Worm (Caenorhabditis elegans) whole organism, mixed stage, embryonic: ENCODE results near the gene F13H8.8.

Experiments
- M03D4.4 ChIP-seq: sonication (generic microtip); optimal IDR thresholded peaks from 2 replicates; lab custom pipeline; 2017; ENCODE audit warnings: mild to moderate bottlenecking, missing genetic modification characterization, missing compliant biosample characterization
- ceh-43 ChIP-seq: fragments of 200-800 bp; sonication (Bioruptor generic); optimal IDR thresholded peaks from 2 replicates; lab custom pipeline; 2018; ENCODE audit warnings: mild to moderate bottlenecking, missing genetic modification characterization, moderate library complexity, missing compliant biosample characterization
- ces-1 ChIP-seq: fragments of 150-350 bp; optimal IDR thresholded peaks from 2 replicates; lab custom pipeline; 2014; ENCODE audit warnings: missing biosample characterization, missing genetic modification reagents, missing genetic modification characterization
- cnd-1 ChIP-seq: fragments of 200-800 bp; sonication (Bioruptor generic); optimal IDR thresholded peaks from 2 replicates; lab custom pipeline; 2018; ENCODE audit warnings: mild to moderate bottlenecking, missing genetic modification characterization, missing compliant biosample characterization
- drap-1 ChIP-seq: fragments of 200-800 bp; sonication (Bioruptor generic); optimal IDR thresholded peaks from 3 replicates; lab custom pipeline; 2018; ENCODE audit warnings: mild to moderate bottlenecking, missing genetic modification characterization, missing compliant biosample characterization
- elt-1 ChIP-seq: sonication (generic microtip); optimal IDR thresholded peaks from 2 replicates; lab custom pipeline; 2017; ENCODE audit warnings: missing genetic modification characterization, mild to moderate bottlenecking, missing compliant biosample characterization, antibody characterized with exemption, moderate library complexity, borderline replicate concordance; ENCODE audit not compliant: insufficient read depth
- elt-3 ChIP-seq: fragments of 150-350 bp; optimal IDR thresholded peaks from 2 replicates; lab custom pipeline; 2014; ENCODE audit warnings: missing biosample characterization, missing genetic modification characterization
- flh-1 ChIP-seq: fragments of 200-800 bp; sonication (Bioruptor generic); optimal IDR thresholded peaks from 2 replicates; lab custom pipeline; 2018; ENCODE audit warnings: mild to moderate bottlenecking, missing genetic modification characterization, moderate library complexity, missing compliant biosample characterization
- ham-2 ChIP-seq: fragments of 200-800 bp; sonication (Bioruptor generic); optimal IDR thresholded peaks from 2 replicates; lab custom pipeline; 2018; ENCODE audit warnings: mild to moderate bottlenecking, missing genetic modification characterization, missing compliant biosample characterization
- hlh-1 ChIP-seq: fragments of 150-350 bp; optimal IDR thresholded peaks from 2 replicates; lab custom pipeline; 2014; ENCODE audit warnings: missing biosample characterization, missing genetic modification reagents, missing genetic modification characterization
- lin-13 ChIP-seq: fragments of 150-350 bp; optimal IDR thresholded peaks from 2 replicates; lab custom pipeline; 2014; ENCODE audit warnings: missing biosample characterization, missing genetic modification characterization
- lin-32 ChIP-seq: fragments of 200-800 bp; sonication (Bioruptor generic); optimal IDR thresholded peaks from 2 replicates; lab custom pipeline; 2018; ENCODE audit warnings: mild to moderate bottlenecking, missing genetic modification characterization, missing compliant biosample characterization
- lsy-2 ChIP-seq: fragments of 150-350 bp; optimal IDR thresholded peaks from 2 replicates; lab custom pipeline; 2014; ENCODE audit warnings: missing biosample characterization, missing genetic modification characterization
- mep-1 ChIP-seq: fragments of 150-350 bp; optimal IDR thresholded peaks from 2 replicates; lab custom pipeline; 2017; ENCODE audit warnings: missing biosample characterization, missing genetic modification reagents, missing genetic modification characterization, inconsistent platforms
- mls-2 ChIP-seq: sonication (generic microtip); optimal IDR thresholded peaks from 2 replicates; lab custom pipeline; 2016; ENCODE audit warnings: mild to moderate bottlenecking, missing genetic modification characterization, moderate library complexity, missing compliant biosample characterization
- nhr-12 ChIP-seq: fragments of 150-350 bp; optimal IDR thresholded peaks from 2 replicates; lab custom pipeline; 2014; ENCODE audit warnings: missing biosample characterization, missing genetic modification characterization
- nhr-28 ChIP-seq: fragments of 150-350 bp; optimal IDR thresholded peaks from 2 replicates; lab custom pipeline; 2014; ENCODE audit warnings: missing biosample characterization, missing genetic modification characterization
- nhr-76 ChIP-seq: sonication (generic microtip); optimal IDR thresholded peaks from 2 replicates; lab custom pipeline; 2017; ENCODE audit warnings: missing biosample characterization, missing genetic modification characterization
- sem-2 ChIP-seq: fragments of 200-800 bp; sonication (Bioruptor generic); optimal IDR thresholded peaks from 2 replicates; lab custom pipeline; 2018; ENCODE audit warnings: mild to moderate bottlenecking, missing genetic modification characterization, missing compliant biosample characterization
- tbx-8 ChIP-seq: fragments of 200-800 bp; sonication (Bioruptor generic); optimal IDR thresholded peaks from 2 replicates; lab custom pipeline; 2018; ENCODE audit warnings: mild to moderate bottlenecking, missing genetic modification characterization, moderate library complexity, missing compliant biosample characterization
- unc-120 ChIP-seq: sonication (generic microtip); optimal IDR thresholded peaks from 2 replicates; lab custom pipeline; 2017; ENCODE audit warnings: missing genetic modification characterization, missing compliant biosample characterization; ENCODE audit not compliant: poor library complexity, severe bottlenecking
- unc-39 ChIP-seq: fragments of 150-350 bp; optimal IDR thresholded peaks from 2 replicates; lab custom pipeline; 2014; ENCODE audit warnings: missing biosample characterization, missing genetic modification characterization
- unc-62 ChIP-seq: fragments of 150-350 bp; optimal IDR thresholded peaks from 2 replicates; lab custom pipeline; 2014; ENCODE audit warnings: missing biosample characterization, missing genetic modification reagents, missing genetic modification characterization
- zip-8 ChIP-seq: fragments of 150-350 bp; optimal IDR thresholded peaks from 2 replicates; lab custom pipeline; 2014; ENCODE audit warnings: missing biosample characterization, missing genetic modification characterization
- ztf-11 ChIP-seq: fragments of 150-350 bp; optimal IDR thresholded peaks from 2 replicates; lab custom pipeline; 2014; ENCODE audit warnings: missing biosample characterization, missing genetic modification characterization

Gene F13H8.8

DNA sequence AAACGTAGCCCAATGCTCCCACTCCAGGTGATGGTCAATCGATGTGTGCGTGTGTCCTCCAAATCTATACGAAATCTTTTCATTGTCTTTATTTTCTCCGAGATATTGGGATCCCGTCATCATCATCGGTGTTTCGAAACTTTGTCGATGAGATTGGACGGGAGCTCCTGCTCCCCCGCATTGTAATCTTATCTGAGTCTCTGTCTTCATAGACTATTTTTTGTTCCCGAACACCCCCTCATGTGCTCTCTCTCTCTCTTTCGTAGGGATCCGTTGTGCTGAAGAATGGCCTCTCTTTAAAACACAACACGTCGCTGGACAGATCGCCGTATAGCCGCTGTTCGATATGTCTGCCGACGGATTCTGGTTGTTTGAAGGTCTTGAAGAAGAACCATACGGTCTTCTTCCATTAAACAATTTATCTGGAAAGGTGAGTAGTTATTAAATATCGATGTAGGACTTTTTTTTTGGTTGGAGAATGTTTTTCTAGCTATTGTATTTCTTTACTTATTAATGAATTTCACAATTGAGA, 35.4 kb upstream of the F13H8.8 start, which contains the start of gene C29F5.1:
Gene C29F5.1 (plus strand): TSS at position 317 of the 532 bp plus-strand sequence.
- peak; percentile 70 for TF ChIP-seq hlh-1 (tag; lab: Kevin White, UChicago)
- TF ChIP-seq tbx-8 = no peak
- TF ChIP-seq unc-120 (tag; lab: Kevin White, UChicago) = peak; percentile 17
- peak; percentile 31 for TF ChIP-seq unc-62 (GFP tag; lab: Kevin White, UChicago)
- TF ChIP-seq mep-1 = no peak

DNA sequence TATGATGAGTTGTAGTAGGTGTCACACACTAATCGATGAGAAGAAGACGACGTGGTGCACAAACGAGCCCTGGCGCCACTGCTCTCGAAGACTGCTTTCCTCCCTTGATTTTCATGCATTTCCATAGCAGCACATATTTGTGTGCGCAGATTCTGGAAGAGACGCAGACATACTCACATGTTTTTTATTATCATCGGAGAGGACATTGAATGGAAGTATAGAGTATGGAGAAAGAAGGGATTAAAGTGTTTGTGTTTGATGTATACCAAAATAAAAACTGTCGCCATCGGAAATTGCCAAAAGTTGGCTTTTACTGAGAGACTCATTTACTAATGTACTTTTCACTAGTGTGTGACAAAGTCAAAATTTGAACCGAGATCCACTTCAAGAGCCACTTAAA, 26.4 kb upstream of the F13H8.8 start, which contains the start of gene mps-1:
Gene mps-1 (minus strand): TSS at position 101 of the 400 bp plus-strand sequence.
- TF ChIP-seq tbx-8 = no peak
- no peak for TF ChIP-seq hlh-1 (tag; lab: Kevin White, UChicago)
- TF ChIP-seq ceh-43 = no peak
- no peak for TF ChIP-seq mep-1
- TF ChIP-seq ztf-11 = no peak
- no peak for TF ChIP-seq lsy-2 (tag; lab: Kevin White, UChicago)
- no peak for TF ChIP-seq lin-13 (tag; lab: Kevin White, UChicago)
- TF ChIP-seq ces-1 = no peak
- TF ChIP-seq nhr-12 = no peak

DNA sequence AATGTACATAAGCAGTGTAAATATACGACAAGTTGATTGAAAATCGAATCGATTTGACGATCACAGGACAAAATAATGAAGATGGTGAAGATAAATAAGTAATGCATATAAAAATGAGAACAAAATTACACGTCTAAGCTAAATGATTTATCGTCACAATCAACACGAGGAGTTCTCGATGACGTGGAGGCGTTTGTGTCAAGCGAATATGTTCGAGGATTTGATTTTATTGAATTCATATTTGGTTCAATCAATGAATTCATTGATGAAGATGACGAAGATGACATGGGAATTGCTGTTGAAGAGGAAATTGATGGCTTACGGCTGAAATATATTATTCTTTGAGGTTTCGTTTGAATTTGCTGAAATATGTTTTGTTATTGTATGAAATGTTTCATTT, 24.6 kb upstream of the F13H8.8 start, which contains the start of gene nyn-3:
Gene nyn-3 (minus strand): TSS at position 101 of the 400 bp plus-strand sequence.
- TF ChIP-seq unc-62 (GFP tag; lab: Kevin White, UChicago) (no peak), nhr-12 (no peak), elt-3 (tag; lab: Kevin White, UChicago) (no peak), tbx-8 (no peak), elt-1 (no peak)
- TF ChIP-seq, all 35 proteins: peak for 0

DNA sequence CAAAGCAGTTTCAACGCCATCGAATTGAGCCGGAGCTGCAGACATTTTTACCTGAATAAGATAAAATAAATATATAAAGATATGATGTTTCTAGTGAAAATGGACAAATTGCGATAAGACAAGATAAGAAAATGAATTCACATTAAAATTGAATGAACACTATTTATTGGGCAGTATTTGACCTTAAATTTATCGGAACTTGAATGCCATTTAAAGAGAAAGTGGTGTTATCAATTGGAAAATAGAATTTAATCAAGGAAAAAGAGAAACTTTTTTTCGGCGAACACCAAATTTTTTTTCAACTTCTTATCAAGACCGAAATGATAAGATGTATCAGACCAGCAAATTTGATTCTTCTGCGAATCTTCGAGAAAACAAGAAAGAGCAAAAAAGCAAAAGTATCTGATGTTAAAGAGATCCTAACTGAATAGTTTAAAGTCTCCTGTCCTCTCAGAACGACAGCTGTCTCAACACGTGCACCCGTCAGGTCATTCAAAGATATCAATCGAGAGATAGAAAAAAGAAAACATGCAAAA, 22.2 kb upstream of the F13H8.8 start, which contains the start of gene upb-1:
Gene upb-1 (minus strand): TSS at position 51 of the 536 bp plus-strand sequence.
- no peak for TF ChIP-seq mep-1
- TF ChIP-seq unc-62 (GFP tag; lab: Kevin White, UChicago) = peak; percentile 90
- TF ChIP-seq hlh-1 (tag; lab: Kevin White, UChicago) = peak; percentile 100

DNA sequence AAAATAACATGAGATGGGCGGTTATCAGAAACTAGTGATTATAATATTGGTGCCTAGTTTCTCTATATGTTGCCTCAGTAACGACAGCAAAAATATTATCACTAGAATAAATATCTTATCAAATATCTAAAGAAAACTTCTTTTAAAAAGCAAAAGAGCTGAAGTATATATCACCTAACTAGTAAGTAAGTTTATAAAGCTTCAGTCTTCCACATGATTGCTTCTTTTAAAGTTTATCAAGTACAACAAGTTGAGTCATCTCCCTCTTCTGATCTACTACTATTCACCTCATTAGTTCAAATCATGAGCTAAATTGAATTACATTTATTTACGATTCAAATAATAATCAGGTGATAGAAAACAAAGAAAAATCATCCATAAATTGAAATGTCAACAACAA, 20.2 kb upstream of the F13H8.8 start:
- TF ChIP-seq nhr-76 (tag; lab: Kevin White, UChicago) = no peak
- no peak for TF ChIP-seq M03D4.4
- no peak for TF ChIP-seq unc-39 (tag; lab: Kevin White, UChicago)
- TF ChIP-seq sem-2 (GFP tag; lab: Kevin White, UChicago) = no peak
- TF ChIP-seq zip-8 (tag; lab: Kevin White, UChicago) = no peak
- TF ChIP-seq cnd-1 (tag; lab: Kevin White, UChicago) = no peak
- TF ChIP-seq lin-32 (GFP tag; lab: Kevin White, UChicago) = no peak
- no peak for TF ChIP-seq ces-1
- no peak for TF ChIP-seq tbx-8
- TF ChIP-seq mls-2 = no peak
- TF ChIP-seq drap-1 (GFP tag; lab: Kevin White, UChicago) = no peak
- TF ChIP-seq ztf-11 = no peak
- TF ChIP-seq hlh-1 (tag; lab: Kevin White, UChicago) = no peak
- no peak for TF ChIP-seq lin-13 (tag; lab: Kevin White, UChicago)
- TF ChIP-seq flh-1 = no peak

DNA sequence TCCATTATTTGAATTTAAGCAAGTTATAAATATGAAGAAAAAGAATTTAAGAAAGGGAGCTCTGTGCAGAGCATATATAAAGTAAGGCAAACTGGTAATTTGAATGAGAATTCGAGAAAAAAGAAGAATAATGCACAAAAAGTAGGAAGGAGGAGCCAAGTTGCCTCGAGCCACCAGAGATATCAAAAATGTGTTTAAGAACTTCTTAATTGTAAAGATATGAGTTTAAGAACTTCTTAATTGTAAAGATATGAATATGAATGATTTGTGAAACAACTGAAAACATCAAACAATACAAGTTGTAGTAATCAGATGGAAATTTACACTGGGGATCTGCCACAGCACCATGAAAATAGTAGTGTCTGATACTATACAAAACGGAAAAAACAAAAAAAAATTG, 19.0 kb upstream of the F13H8.8 start, which contains the start of gene F13H8.6:
Gene F13H8.6 (minus strand): TSS at position 101 of the 400 bp plus-strand sequence.
- TF ChIP-seq ham-2 (GFP tag; lab: Kevin White, UChicago) (no peak), elt-1 (no peak), lsy-2 (tag; lab: Kevin White, UChicago) (no peak)

DNA sequence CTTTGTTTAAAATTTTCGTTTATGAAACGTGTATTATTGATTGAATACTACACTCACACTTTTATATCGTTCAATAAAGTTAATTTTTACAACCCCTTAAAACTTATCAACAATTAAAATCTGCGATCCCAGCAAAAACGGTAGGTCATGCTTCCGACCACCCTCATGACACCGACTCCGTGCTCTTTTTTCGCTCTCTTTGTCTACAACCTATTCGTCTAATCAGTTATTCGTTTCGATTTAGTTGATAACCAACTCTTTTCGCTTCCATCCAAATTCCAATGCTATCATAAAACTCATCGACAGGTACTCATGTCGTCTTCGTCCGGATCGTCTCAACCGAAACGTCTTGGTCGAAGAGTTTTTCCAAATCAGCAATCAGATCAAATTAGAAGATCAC, 15.2 kb upstream of the F13H8.8 start, which contains the start of gene F13H8.1:
Gene F13H8.1 (plus strand): TSS at position 311 of the 400 bp plus-strand sequence.
- TF ChIP-seq lin-13 (tag; lab: Kevin White, UChicago) = no peak

DNA sequence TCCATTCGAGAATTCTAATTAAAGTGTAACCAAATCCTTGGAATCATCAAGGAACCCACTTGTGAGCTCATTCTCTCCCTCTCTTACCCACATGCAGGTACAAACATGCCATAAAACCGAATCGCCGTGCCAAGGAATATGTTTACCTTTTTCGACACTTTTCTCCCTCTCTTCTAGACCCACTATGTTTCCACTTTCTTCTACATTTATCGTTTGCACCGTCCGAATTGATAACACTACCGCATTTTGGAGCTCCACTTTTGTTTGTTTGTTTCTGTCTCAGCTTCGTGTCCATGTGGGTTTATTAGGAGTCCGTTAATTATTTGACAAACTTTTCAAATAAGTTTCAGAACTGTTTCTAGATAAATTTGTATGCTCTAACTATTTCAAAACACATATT, 14.0 kb upstream of the F13H8.8 start:
- TF ChIP-seq cnd-1 (tag; lab: Kevin White, UChicago) = no peak
- TF ChIP-seq unc-62 (GFP tag; lab: Kevin White, UChicago) = no peak
- TF ChIP-seq nhr-28 = no peak
